Worm (Caenorhabditis elegans): ENCODE measurements around the gene sre-43.

ce11 chrII:13968979-13969378, at the start of gene sre-43:
- TF ChIP-seq K09A11.1 (tag; optimal IDR thresholded peaks at IDR 0.05; ENCODE audit: insufficient read depth) = no peak
- no peak for TF ChIP-seq ceh-31 (tag; optimal IDR thresholded peaks at IDR 0.05)

All from whole organism, late embryonic.